Worm (Caenorhabditis elegans): Measurements from ENCODE around the gene tgt-1.
A peak's percentile ranks its signal among the peaks of the same experiment; 100 is the strongest.

- TF ChIP-seq nhr-25 (tag; optimal IDR thresholded peaks at IDR 0.05): no peak
- TF ChIP-seq sea-2 (GFP tag; optimal IDR thresholded peaks at IDR 0.05): no peak
- no peak for TF ChIP-seq snpc-4 (tag; optimal IDR thresholded peaks at IDR 0.05)
- no peak for TF ChIP-seq daf-12 (tag; optimal IDR thresholded peaks at IDR 0.05)
- peak; percentile 88 for TF ChIP-seq pha-4 (tag; optimal IDR thresholded peaks at IDR 0.05)
- no peak for TF ChIP-seq egl-5 (tag; optimal IDR thresholded peaks at IDR 0.05)
- no peak for TF ChIP-seq skn-1 (tag; optimal IDR thresholded peaks at IDR 0.05)
- no peak for TF ChIP-seq lin-39 (tag; optimal IDR thresholded peaks at IDR 0.05)
- no peak for TF ChIP-seq nhr-76 (tag; optimal IDR thresholded peaks at IDR 0.05)
Observed at ce11 chrIV:11916907-11917306, 42.7 kb downstream of the tgt-1 start, which contains the start of gene ZK822.10.
